Fruit fly (Drosophila melanogaster): ENCODE data around the gene Efr.
A peak's percentile ranks its signal among the peaks of the same experiment; 100 is the strongest.

dm6 chrX:6179428-6179827, 40.3 kb upstream of the Efr start:
- TF ChIP-seq CG9139 (GFP tag; optimal IDR thresholded peaks at IDR 0.05) (no peak), Ets96B (tag; optimal IDR thresholded peaks at IDR 0.05) (no peak), CG1621 (tag; optimal IDR thresholded peaks at IDR 0.05) (no peak), CG3919 (GFP tag; optimal IDR thresholded peaks at IDR 0.05) (peak; percentile 18), Lpt (GFP tag; optimal IDR thresholded peaks at IDR 0.05) (no peak), CG11762 (GFP tag; optimal IDR thresholded peaks at IDR 0.05; ENCODE audit: insufficient read depth) (no peak), Blimp-1 (GFP tag; optimal IDR thresholded peaks at IDR 0.05) (no peak), Hr39 (GFP tag; optimal IDR thresholded peaks at IDR 0.05) (peak; percentile 4), CG15336 (GFP tag; IDR thresholded peaks at IDR 0.05) (0 out of 2 replicates have a peak, but pooled peaks have one; percentile 22), dsx (GFP tag; optimal IDR thresholded peaks at IDR 0.05; ENCODE audit: poor library complexity, severe bottlenecking) (no peak), spab (GFP tag; optimal IDR thresholded peaks at IDR 0.05) (no peak), Sox102F (GFP tag; optimal IDR thresholded peaks at IDR 0.05) (no peak), svp (GFP tag) (peak; percentile 50), cyc (GFP tag; optimal IDR thresholded peaks at IDR 0.05) (no peak)

Measured in whole organism, prepupa.